Worm (Caenorhabditis elegans) whole organism, L3 larva: ENCODE measurements around the gene gln-6.

ENCODE experiments used
- elt-1 ChIP-seq: fragments of 150-350 bp; optimal IDR thresholded peaks from 2 replicates; lab custom pipeline; 2014; ENCODE audit warnings: missing biosample characterization, missing genetic modification characterization
- ztf-4 ChIP-seq: fragments of 150-350 bp; optimal IDR thresholded peaks from 2 replicates; lab custom pipeline; 2014; ENCODE audit warnings: missing biosample characterization, missing genetic modification characterization

DNA sequence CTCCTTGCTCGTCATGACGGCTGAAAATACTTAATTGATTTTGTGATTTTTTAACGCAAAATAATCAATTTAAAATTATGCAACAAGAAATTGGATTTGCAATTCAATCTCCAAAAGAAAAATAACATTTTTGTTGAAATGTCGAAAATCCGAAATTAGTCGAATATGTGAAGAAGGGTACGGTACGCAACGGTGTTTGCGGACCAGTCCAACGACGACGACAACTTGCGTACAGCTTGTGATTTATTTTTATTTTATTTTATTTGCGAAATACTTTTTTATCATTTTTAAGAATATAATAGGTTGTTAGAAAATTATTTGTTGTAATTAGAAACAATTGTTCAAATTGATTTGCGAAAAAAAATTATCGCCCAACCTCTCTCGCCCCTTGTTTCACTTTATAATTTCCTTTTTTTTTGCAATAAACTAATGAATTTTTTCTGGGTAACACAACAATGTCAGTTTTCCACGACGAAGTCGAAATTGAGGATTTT lies 34.0 kb downstream of the gln-6 start, which contains the start of the genes dcaf-1 and dph-3:
- TF ChIP-seq elt-1 (tag; lab: Kevin White, UChicago) = no peak
- TF ChIP-seq ztf-4 (tag; lab: Kevin White, UChicago) = no peak
